Worm (Caenorhabditis elegans): ENCODE results near the gene ifas-2.

The ifas-2 gene

ce11 chrV:16853956-16854683 lies 34.6 kb downstream of the ifas-2 start, which contains the start of the genes clec-35 and clec-27:
Gene clec-35 (minus strand): TSS chrV:16854056.
Gene clec-27 (plus strand): TSS chrV:16854633.
- no peak for TF ChIP-seq unc-62 (GFP tag; optimal IDR thresholded peaks at IDR 0.05)
- no peak for TF ChIP-seq bed-3 (GFP tag; optimal IDR thresholded peaks at IDR 0.05)
- no peak for TF ChIP-seq lin-13 (tag; optimal IDR thresholded peaks at IDR 0.05)
- TF ChIP-seq nhr-76 (tag; optimal IDR thresholded peaks at IDR 0.05) = no peak
- no peak for TF ChIP-seq pha-4 (tag; optimal IDR thresholded peaks at IDR 0.05)
- no peak for TF ChIP-seq elt-1 (tag; optimal IDR thresholded peaks at IDR 0.05; ENCODE audit: borderline replicate concordance, insufficient read depth)
- no peak for TF ChIP-seq cnd-1 (tag; optimal IDR thresholded peaks at IDR 0.05)
- no peak for TF ChIP-seq ham-2 (GFP tag; optimal IDR thresholded peaks at IDR 0.05)
- no peak for TF ChIP-seq tbx-8 (GFP tag; optimal IDR thresholded peaks at IDR 0.05)
- TF ChIP-seq nhr-28 (tag; optimal IDR thresholded peaks at IDR 0.05) = no peak
- TF ChIP-seq blmp-1 (tag; optimal IDR thresholded peaks at IDR 0.05) = no peak
- no peak for TF ChIP-seq ces-1 (GFP tag; optimal IDR thresholded peaks at IDR 0.05)
- TF ChIP-seq mep-1 (tag; optimal IDR thresholded peaks at IDR 0.05) = no peak
- no peak for TF ChIP-seq drap-1 (GFP tag; optimal IDR thresholded peaks at IDR 0.05)
- no peak for TF ChIP-seq zip-8 (tag; optimal IDR thresholded peaks at IDR 0.05)
- TF ChIP-seq sptf-1 (tag; optimal IDR thresholded peaks at IDR 0.05) = no peak
- no peak for TF ChIP-seq ceh-83 (GFP tag; optimal IDR thresholded peaks at IDR 0.05)
- TF ChIP-seq unc-120 (tag; optimal IDR thresholded peaks at IDR 0.05; ENCODE audit: poor library complexity, severe bottlenecking) = no peak
- TF ChIP-seq ztf-11 (tag; optimal IDR thresholded peaks at IDR 0.05) = no peak
- TF ChIP-seq lin-32 (GFP tag; optimal IDR thresholded peaks at IDR 0.05) = no peak

- TF ChIP-seq lin-32 (GFP tag; optimal IDR thresholded peaks at IDR 0.05) (no peak), nhr-76 (tag; optimal IDR thresholded peaks at IDR 0.05) (no peak), nhr-2 (tag; optimal IDR thresholded peaks at IDR 0.05) (no peak), pha-4 (tag; optimal IDR thresholded peaks at IDR 0.05) (no peak), flh-1 (GFP tag; optimal IDR thresholded peaks at IDR 0.05) (no peak), ham-2 (GFP tag; optimal IDR thresholded peaks at IDR 0.05) (no peak), drap-1 (GFP tag; optimal IDR thresholded peaks at IDR 0.05) (no peak), ceh-83 (GFP tag; optimal IDR thresholded peaks at IDR 0.05) (no peak), nhr-28 (tag; optimal IDR thresholded peaks at IDR 0.05) (no peak), ces-1 (GFP tag; optimal IDR thresholded peaks at IDR 0.05) (no peak), ceh-43 (GFP tag; optimal IDR thresholded peaks at IDR 0.05) (no peak), ztf-11 (tag; optimal IDR thresholded peaks at IDR 0.05) (no peak), nhr-12 (tag; optimal IDR thresholded peaks at IDR 0.05) (no peak), blmp-1 (tag; optimal IDR thresholded peaks at IDR 0.05) (no peak), bed-3 (GFP tag; optimal IDR thresholded peaks at IDR 0.05) (no peak), mep-1 (tag; optimal IDR thresholded peaks at IDR 0.05) (no peak)
Measured at ce11 chrV:16852002-16852401, 36.7 kb downstream of the ifas-2 start, which contains the start of gene clec-37. Gene clec-37 (minus strand): TSS chrV:16852102.

DNA sequence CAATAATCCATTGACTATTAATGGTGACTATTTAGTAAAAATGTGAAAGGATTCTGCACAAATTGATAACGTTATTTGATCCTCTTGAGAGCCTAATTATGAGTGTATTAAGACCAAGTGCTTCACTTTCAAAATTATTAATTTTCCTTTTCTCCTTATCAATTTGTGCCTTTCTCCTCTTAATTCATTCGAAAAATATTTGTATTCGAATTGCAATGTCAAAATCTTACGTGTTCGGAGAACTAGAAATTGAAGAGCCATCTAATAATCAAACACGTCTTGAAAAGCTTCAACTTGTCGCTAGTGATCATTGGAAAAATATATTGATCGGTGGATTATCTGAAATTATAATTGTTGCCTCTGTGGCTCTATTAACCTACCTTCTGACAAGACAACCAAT lies 40.2 kb downstream of the ifas-2 start, which contains the start of the genes clec-36 and clec-26:
Gene clec-36, minus strand, starts transcription at position 101 of the 400 bp plus-strand sequence.
Gene clec-26, plus strand, starts transcription at position 114 of the 400 bp plus-strand sequence.
- TF ChIP-seq ztf-11 (tag; optimal IDR thresholded peaks at IDR 0.05) (no peak), ceh-43 (GFP tag; optimal IDR thresholded peaks at IDR 0.05) (no peak), nhr-12 (tag; optimal IDR thresholded peaks at IDR 0.05) (no peak), mab-5 (tag; optimal IDR thresholded peaks at IDR 0.05) (no peak), sem-2 (GFP tag; optimal IDR thresholded peaks at IDR 0.05) (no peak), blmp-1 (tag; optimal IDR thresholded peaks at IDR 0.05) (no peak), nhr-2 (tag; optimal IDR thresholded peaks at IDR 0.05) (no peak), ceh-83 (GFP tag; optimal IDR thresholded peaks at IDR 0.05) (no peak), hlh-1 (tag; optimal IDR thresholded peaks at IDR 0.05) (no peak)

DNA sequence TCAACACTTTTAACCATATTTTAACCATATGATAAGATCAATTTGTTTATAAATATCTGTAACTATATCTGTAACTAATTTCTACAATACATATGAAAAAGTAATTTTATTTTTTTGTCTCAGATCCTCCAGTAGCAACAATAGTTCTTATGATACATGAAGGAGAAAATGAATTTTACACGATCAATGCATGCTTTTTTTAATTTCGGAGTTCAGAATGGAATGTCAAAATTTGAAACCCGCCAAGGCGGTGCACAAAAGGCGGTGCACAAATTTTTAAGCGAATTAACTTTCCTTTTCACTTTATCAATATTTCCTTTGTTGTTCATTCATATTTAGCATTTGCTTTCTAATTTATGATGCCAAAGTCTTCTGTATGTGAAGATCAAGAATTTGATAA lies 45.7 kb downstream of the ifas-2 start, which contains the start of gene clec-25:
Gene clec-25, plus strand, starts transcription at position 301 of the 400 bp plus-strand sequence.
- TF ChIP-seq bed-3 (GFP tag; optimal IDR thresholded peaks at IDR 0.05) (no peak), mep-1 (tag; optimal IDR thresholded peaks at IDR 0.05) (no peak), unc-39 (tag; optimal IDR thresholded peaks at IDR 0.05) (no peak), hlh-1 (tag; optimal IDR thresholded peaks at IDR 0.05) (no peak), mls-2 (tag; optimal IDR thresholded peaks at IDR 0.05) (no peak), ces-1 (GFP tag; optimal IDR thresholded peaks at IDR 0.05) (no peak), cnd-1 (tag; optimal IDR thresholded peaks at IDR 0.05) (no peak), blmp-1 (tag; optimal IDR thresholded peaks at IDR 0.05) (no peak), mab-5 (tag; optimal IDR thresholded peaks at IDR 0.05) (no peak), lin-32 (GFP tag; optimal IDR thresholded peaks at IDR 0.05) (no peak), elt-1 (tag; optimal IDR thresholded peaks at IDR 0.05; ENCODE audit: borderline replicate concordance, insufficient read depth) (no peak), ceh-39 (tag; optimal IDR thresholded peaks at IDR 0.05) (no peak), nhr-76 (tag; optimal IDR thresholded peaks at IDR 0.05) (no peak)

Data from whole organism, mixed stage, embryonic.